Worm (Caenorhabditis elegans): ENCODE measurements around the gene che-6.
A peak's percentile ranks its signal among the peaks of the same experiment; 100 is the strongest.

The che-6 gene

ce11 chrIV:2149247-2149756, 38.1 kb upstream of the che-6 start, which contains the start of gene C54E4.5 (continued):
- no peak for TF ChIP-seq unc-39 (tag; optimal IDR thresholded peaks at IDR 0.05)
- peak; percentile 53 for TF ChIP-seq nhr-21 (tag; optimal IDR thresholded peaks at IDR 0.05)
- no peak for TF ChIP-seq nhr-10 (tag; optimal IDR thresholded peaks at IDR 0.05)
- TF ChIP-seq zag-1 (tag; optimal IDR thresholded peaks at IDR 0.05), result no peak

DNA sequence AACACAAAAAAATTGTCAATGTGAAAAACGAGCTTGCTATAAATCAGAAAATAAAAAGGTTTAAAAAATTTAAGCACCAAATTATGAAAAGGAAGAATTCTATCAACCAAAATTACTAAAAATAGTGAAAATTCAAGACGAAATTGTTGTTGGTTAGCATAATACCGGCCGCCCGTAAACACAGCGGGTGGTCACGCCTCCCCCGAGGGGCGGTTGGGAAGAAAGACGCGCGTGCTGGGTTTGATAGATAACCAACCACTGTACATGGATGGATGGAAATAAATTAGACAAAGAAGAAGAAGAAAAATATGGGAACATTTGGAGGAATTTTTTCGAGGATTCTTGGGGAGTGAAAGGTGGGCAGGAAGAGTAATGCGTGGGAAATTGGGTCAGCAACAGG, 31.1 kb upstream of the che-6 start:
- TF ChIP-seq ZK546.5 (tag; optimal IDR thresholded peaks at IDR 0.05) (no peak), gmeb-1 (tag; optimal IDR thresholded peaks at IDR 0.05) (no peak), sma-9 (GFP tag; optimal IDR thresholded peaks at IDR 0.05) (no peak), sma-9 (tag; optimal IDR thresholded peaks at IDR 0.05) (no peak), nhr-25 (tag; optimal IDR thresholded peaks at IDR 0.05) (no peak), lin-11 (tag; optimal IDR thresholded peaks at IDR 0.05) (no peak), Y55F3AM.14 (GFP tag; optimal IDR thresholded peaks at IDR 0.05) (no peak), zag-1 (tag; optimal IDR thresholded peaks at IDR 0.05) (no peak), skn-1 (tag; optimal IDR thresholded peaks at IDR 0.05) (no peak)

DNA sequence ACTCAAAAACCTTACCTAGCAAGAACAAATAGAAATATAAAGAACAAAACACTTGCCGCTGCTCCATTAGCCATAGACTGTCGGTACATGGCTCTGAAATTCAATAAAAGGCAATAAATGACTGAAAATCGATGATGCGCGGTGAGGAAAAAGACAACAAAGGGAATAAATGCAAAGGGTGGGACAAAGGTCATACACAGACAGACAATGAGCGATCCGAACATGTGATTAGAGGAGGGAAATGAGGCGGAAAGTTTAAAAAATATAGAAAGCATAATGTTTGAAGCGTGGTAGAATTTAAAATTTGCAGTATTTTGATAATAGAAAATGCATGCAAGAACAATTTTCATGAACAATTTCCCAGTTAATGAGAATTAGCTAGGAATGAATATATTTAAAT, 29.3 kb upstream of the che-6 start, which contains the start of gene C54E4.12:
TSS of gene C54E4.12 (minus strand) at position 101 of the 400 bp plus-strand sequence.
- TF ChIP-seq ama-1 (optimal IDR thresholded peaks at IDR 0.05) (no peak), nhr-237 (tag; optimal IDR thresholded peaks at IDR 0.05) (no peak), unc-39 (tag; optimal IDR thresholded peaks at IDR 0.05) (no peak), elt-1 (tag; optimal IDR thresholded peaks at IDR 0.05) (no peak), ztf-4 (tag; optimal IDR thresholded peaks at IDR 0.05) (no peak), mbf-1 (tag; optimal IDR thresholded peaks at IDR 0.05) (no peak)

- no peak for TF ChIP-seq lin-13 (GFP tag; optimal IDR thresholded peaks at IDR 0.05)
These were observed 26.3 kb upstream of the che-6 start for ce11 chrIV:2137478-2137877.

ce11 chrIV:2136607-2137006, 25.4 kb upstream of the che-6 start, which contains the start of gene test-1:
TSS of gene test-1 (plus strand) at chrIV:2136951.
- TF ChIP-seq nhr-129 (tag; optimal IDR thresholded peaks at IDR 0.05), result peak; percentile 35
- no peak for TF ChIP-seq snpc-4 (tag; optimal IDR thresholded peaks at IDR 0.05)

ce11 chrIV:2133431-2133940, 22.3 kb upstream of the che-6 start, which contains the start of gene C23H5.12:
TSS of gene C23H5.12 (plus strand) at chrIV:2133481.
- no peak for TF ChIP-seq ztf-11 (tag; optimal IDR thresholded peaks at IDR 0.05)
- TF ChIP-seq egl-27 (tag; optimal IDR thresholded peaks at IDR 0.05), result no peak
- TF ChIP-seq gmeb-1 (tag; optimal IDR thresholded peaks at IDR 0.05), result no peak
- no peak for TF ChIP-seq sem-4 (tag; optimal IDR thresholded peaks at IDR 0.05)

DNA sequence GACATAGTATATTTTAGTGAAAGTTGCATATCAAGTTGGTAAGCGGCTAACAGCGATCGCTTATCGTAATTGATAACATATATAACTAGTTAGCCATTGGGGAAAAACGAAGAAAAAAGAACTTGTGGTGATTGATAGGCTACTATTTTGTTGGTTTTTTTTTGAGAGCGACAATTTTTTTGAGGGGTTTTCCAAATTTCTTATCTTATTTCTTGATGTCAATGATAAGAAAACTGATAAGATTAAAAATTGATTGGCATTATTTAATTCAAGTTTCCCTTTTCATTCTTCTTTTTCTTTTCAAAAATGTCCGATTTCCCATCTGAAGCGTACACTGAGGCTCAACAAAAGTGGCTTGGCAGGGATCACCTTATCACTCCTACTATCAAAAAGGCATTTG, 19.5 kb upstream of the che-6 start, which contains the start of gene prmt-6:
TSS of gene prmt-6 (plus strand) at position 252 of the 400 bp plus-strand sequence.
- TF ChIP-seq elt-3 (tag; optimal IDR thresholded peaks at IDR 0.05) (no peak), ceh-16 (tag; optimal IDR thresholded peaks at IDR 0.05) (no peak), fos-1 (tag; optimal IDR thresholded peaks at IDR 0.05) (peak; percentile 11)

- TF ChIP-seq unc-39 (tag; optimal IDR thresholded peaks at IDR 0.05), result no peak
- no peak for TF ChIP-seq nhr-12 (tag; optimal IDR thresholded peaks at IDR 0.05)
- TF ChIP-seq ztf-11 (tag; optimal IDR thresholded peaks at IDR 0.05), result no peak
- no peak for TF ChIP-seq skn-1 (tag; optimal IDR thresholded peaks at IDR 0.05)
- no peak for TF ChIP-seq nhr-129 (tag; optimal IDR thresholded peaks at IDR 0.05)
- no peak for TF ChIP-seq sma-3 (GFP tag; optimal IDR thresholded peaks at IDR 0.05)
These were observed 17.6 kb upstream of the che-6 start, which contains the start of gene grl-20 for ce11 chrIV:2128761-2129160. TSS of gene grl-20 (minus strand) at chrIV:2128861.

Measured in whole organism, L2 larva.